Worm (Caenorhabditis elegans) whole organism, late embryonic: Measurements from ENCODE around the gene sad-1.

Experiments
- F13H6.1 ChIP-seq: sonication (generic microtip); optimal IDR thresholded peaks from 2 replicates; lab custom pipeline; 2016; ENCODE audit warnings: missing genetic modification characterization, missing compliant biosample characterization
- T23F11.4 ChIP-seq: fragments of 200-800 bp; sonication (Bioruptor generic); optimal IDR thresholded peaks from 2 replicates; lab custom pipeline; 2018; ENCODE audit warnings: mild to moderate bottlenecking, missing genetic modification characterization, missing compliant biosample characterization
- Y22D7AL.16 ChIP-seq: sonication (generic microtip); optimal IDR thresholded peaks from 2 replicates; lab custom pipeline; 2016; ENCODE audit warnings: missing genetic modification characterization, missing compliant biosample characterization
- ama-1 ChIP-seq: fragments of 150-350 bp; optimal IDR thresholded peaks from 2 replicates; lab custom pipeline; 2014
- ceh-9 ChIP-seq: sonication (generic microtip); optimal IDR thresholded peaks from 2 replicates; lab custom pipeline; 2016; ENCODE audit warnings: mild to moderate bottlenecking, missing genetic modification characterization, inconsistent platforms, missing compliant biosample characterization
- ets-4 ChIP-seq: sonication (generic microtip); optimal IDR thresholded peaks from 2 replicates; lab custom pipeline; 2016; ENCODE audit warnings: missing genetic modification characterization, missing compliant biosample characterization
- fkh-10 ChIP-seq: fragments of 150-350 bp; optimal IDR thresholded peaks from 2 replicates; lab custom pipeline; 2014; ENCODE audit warnings: missing biosample characterization, missing genetic modification reagents, missing genetic modification characterization
- lin-11 ChIP-seq: fragments of 200-800 bp; sonication (Bioruptor generic); optimal IDR thresholded peaks from 2 replicates; lab custom pipeline; 2018; ENCODE audit warnings: mild to moderate bottlenecking, missing genetic modification characterization, missing compliant biosample characterization
- nfya-1 ChIP-seq: sonication (generic microtip); optimal IDR thresholded peaks from 2 replicates; lab custom pipeline; 2017; ENCODE audit warnings: missing genetic modification characterization, mild to moderate bottlenecking, missing compliant biosample characterization, antibody characterized with exemption, moderate library complexity
- nhr-11 ChIP-seq: fragments of 150-350 bp; optimal IDR thresholded peaks from 2 replicates; lab custom pipeline; 2014; ENCODE audit warnings: missing biosample characterization, missing genetic modification characterization
- pat-9 ChIP-seq: fragments of 200-800 bp; sonication (Bioruptor generic); optimal IDR thresholded peaks from 2 replicates; lab custom pipeline; 2018; ENCODE audit warnings: mild to moderate bottlenecking, missing genetic modification characterization, moderate library complexity, missing compliant biosample characterization
- pros-1 ChIP-seq: fragments of 150-350 bp; optimal IDR thresholded peaks from 2 replicates; lab custom pipeline; 2014; ENCODE audit warnings: missing biosample characterization, missing genetic modification reagents, missing genetic modification characterization
- sox-4 ChIP-seq: sonication (generic microtip); optimal IDR thresholded peaks from 2 replicates; lab custom pipeline; 2017; ENCODE audit warnings: mild to moderate bottlenecking, missing genetic modification characterization, inconsistent platforms, missing compliant biosample characterization

DNA sequence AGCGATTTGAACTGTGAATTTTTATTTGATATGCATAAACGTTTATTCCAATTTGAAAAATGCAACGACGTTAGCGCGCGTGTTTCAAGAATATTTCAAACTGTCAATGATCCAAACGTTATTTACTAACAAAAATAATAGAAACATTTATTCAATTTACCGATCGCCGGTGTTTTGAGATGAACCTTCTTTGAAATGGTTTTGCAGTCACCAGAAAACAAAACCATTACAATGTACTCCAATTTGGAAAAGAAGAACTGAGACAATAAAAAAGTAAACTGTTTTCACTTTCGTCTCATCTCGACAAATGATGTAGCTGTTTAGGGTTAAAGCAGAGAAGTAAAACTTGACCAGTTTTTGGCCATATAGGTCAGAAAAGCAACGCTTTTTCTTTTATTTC is 6.8 kb upstream of the sad-1 start, which contains the start of gene H06A10.1:
- TF ChIP-seq ets-4 (no peak), pat-9 (no peak), fkh-10 (no peak), ama-1 (lab: Kevin White, UChicago) (no peak), sox-4 (tag; lab: Kevin White, UChicago) (no peak), T23F11.4 (GFP tag; lab: Kevin White, UChicago) (no peak), Y22D7AL.16 (tag; lab: Kevin White, UChicago) (no peak), lin-11 (tag; lab: Kevin White, UChicago) (no peak), nhr-11 (tag; lab: Kevin White, UChicago) (no peak), pros-1 (tag; lab: Kevin White, UChicago) (no peak), nfya-1 (tag; lab: Kevin White, UChicago) (no peak), ceh-9 (no peak), F13H6.1 (no peak)
